Worm (Caenorhabditis elegans) whole organism, L4/young adult: Measurements from ENCODE around the gene ocr-4.
A peak's percentile ranks its signal among the peaks of the same experiment; 100 is the strongest.

Experiments used
- W03F9.2 ChIP-seq: fragments of 150-350 bp; optimal IDR thresholded peaks from 2 replicates; lab custom pipeline; 2014; ENCODE audit warnings: missing biosample characterization, missing genetic modification characterization
- dao-5 ChIP-seq: sonication (generic microtip); optimal IDR thresholded peaks from 2 replicates; lab custom pipeline; 2016; ENCODE audit warnings: missing genotype, missing genetic modification characterization, moderate library complexity, missing compliant biosample characterization
- him-1 ChIP-seq: sonication (generic microtip); optimal IDR thresholded peaks from 2 replicates; lab custom pipeline; 2016; ENCODE audit warnings: missing genotype, missing genetic modification reagents, missing genetic modification characterization, missing compliant biosample characterization

ce11 chrIV:7316613-7317153, 15.9 kb downstream of the ocr-4 start, which contains the start of gene F42C5.9:
- TF ChIP-seq W03F9.2 (peak; percentile 61), him-1 (tag; lab: Kevin White, UChicago) (no peak), dao-5 (no peak)
